Worm (Caenorhabditis elegans) whole organism, L1 larva: Measurements from ENCODE around the gene bre-3.

Experiments used
- ama-1 ChIP-seq: fragments of 150-350 bp; optimal IDR thresholded peaks from 2 replicates; lab custom pipeline; 2014
- ceh-82 ChIP-seq, 3 experiments: fragments of 150-350 bp in 1 of 3; sonication (generic microtip) in 2 of 3; optimal IDR thresholded peaks; 2 replicates each; lab custom pipeline; 2014 to 2017; ENCODE audit warnings: missing biosample characterization in 3 of 3, missing genetic modification characterization in 3 of 3
- fos-1 ChIP-seq: fragments of 150-350 bp; optimal IDR thresholded peaks from 2 replicates; lab custom pipeline; 2014; ENCODE audit warnings: missing biosample characterization, missing genetic modification characterization
- hlh-17 ChIP-seq: fragments of 200-800 bp; sonication (Bioruptor generic); optimal IDR thresholded peaks from 2 replicates; lab custom pipeline; 2018; ENCODE audit warnings: missing genetic modification characterization, mild to moderate bottlenecking, missing compliant biosample characterization, moderate library complexity, borderline replicate concordance
- lsy-2 ChIP-seq, 2 experiments: fragments of 150-350 bp; optimal IDR thresholded peaks; 2 replicates each; lab custom pipeline; 2014; ENCODE audit warnings: missing biosample characterization in 2 of 2, missing genetic modification characterization in 2 of 2
- nhr-11 ChIP-seq: fragments of 150-350 bp; optimal IDR thresholded peaks from 2 replicates; lab custom pipeline; 2014; ENCODE audit warnings: missing biosample characterization, missing genetic modification characterization
- nhr-28 ChIP-seq: fragments of 150-350 bp; optimal IDR thresholded peaks from 2 replicates; lab custom pipeline; 2014; ENCODE audit warnings: missing biosample characterization, missing genetic modification characterization
- nhr-76 ChIP-seq: sonication (generic microtip); optimal IDR thresholded peaks from 2 replicates; lab custom pipeline; 2017; ENCODE audit warnings: missing biosample characterization, missing genetic modification characterization
- nhr-90 ChIP-seq: sonication (generic microtip); optimal IDR thresholded peaks from 2 replicates; lab custom pipeline; 2016; ENCODE audit warnings: mild to moderate bottlenecking, missing genetic modification characterization, missing compliant biosample characterization; ENCODE audit not compliant: poor library complexity
- pqm-1 ChIP-seq: sonication (generic microtip); optimal IDR thresholded peaks from 3 replicates; lab custom pipeline; 2017; ENCODE audit warnings: missing biosample characterization, missing genetic modification characterization
- tbx-2 ChIP-seq: sonication (generic microtip); optimal IDR thresholded peaks from 2 replicates; lab custom pipeline; 2016; ENCODE audit warnings: missing genetic modification characterization, missing compliant biosample characterization

- TF ChIP-seq ceh-82 (tag; optimal IDR thresholded peaks at IDR 0.05; lab: Kevin White, UChicago), result no peak
- TF ChIP-seq hlh-17, result no peak
- no peak for TF ChIP-seq nhr-76 (tag; lab: Kevin White, UChicago)
- TF ChIP-seq tbx-2 (tag; lab: Kevin White, UChicago), result no peak
- no peak for TF ChIP-seq pqm-1 (tag; lab: Kevin White, UChicago)
- no peak for TF ChIP-seq ama-1 (lab: Kevin White, UChicago)
- TF ChIP-seq fos-1 (tag; lab: Kevin White, UChicago), result no peak
- no peak for TF ChIP-seq nhr-28 (tag; lab: Kevin White, UChicago)
- peak in 1 of 2 experiments; percentile 35 for TF ChIP-seq lsy-2 (tag; optimal IDR thresholded peaks at IDR 0.05; lab: Kevin White, UChicago)
- TF ChIP-seq nhr-11 (tag; lab: Kevin White, UChicago), result no peak
- TF ChIP-seq nhr-90, result peak; percentile 22
Observed at ce11 chrIII:9523581-9523980, 38.3 kb upstream of the bre-3 start, which contains the start of gene mrps-23.
